Fruit fly (Drosophila melanogaster): Measurements from ENCODE around the gene CG14088.

DNA sequence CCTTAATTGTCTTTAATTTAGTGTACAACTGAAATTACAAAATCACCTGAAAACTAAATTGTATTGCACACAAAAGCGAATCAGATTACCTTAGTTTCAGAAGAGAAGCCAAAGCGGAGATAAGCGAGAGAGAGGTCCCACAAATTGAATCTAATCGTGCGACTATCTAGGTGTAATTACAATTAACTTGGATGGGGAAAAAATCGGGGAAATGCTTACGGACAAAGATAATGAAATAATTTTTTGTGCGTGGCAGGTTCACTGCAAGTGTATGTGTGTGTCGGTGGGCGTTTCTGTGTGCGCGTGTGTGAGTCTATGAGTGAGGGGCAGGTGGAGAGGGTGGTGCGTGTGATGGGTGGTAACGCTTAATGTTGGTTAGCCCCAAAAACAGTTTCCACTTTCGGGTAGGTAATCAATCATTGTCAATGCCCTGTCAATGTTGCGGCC, 42.0 kb downstream of the CG14088 start:
- no peak for TF ChIP-seq Dll (optimal IDR thresholded peaks at IDR 0.05)
- TF ChIP-seq CG8478 (optimal IDR thresholded peaks at IDR 0.05): no peak
- no peak for TF ChIP-seq psq (optimal IDR thresholded peaks at IDR 0.05)
